Worm (Caenorhabditis elegans) whole organism, young adult: Measurements from ENCODE around the gene dos-2.

ENCODE experiments used
- B0261.1 ChIP-seq: sonication (generic microtip); optimal IDR thresholded peaks from 2 replicates; lab custom pipeline; 2016; ENCODE audit warnings: mild to moderate bottlenecking, missing genetic modification characterization, moderate library complexity, missing compliant biosample characterization
- C17E4.6 ChIP-seq: fragments of 200-800 bp; sonication (Bioruptor generic); IDR thresholded peaks from 2 replicates; pipeline ENCODE4 v1.3.6; 2022; ENCODE audit warnings: missing genetic modification reagents, missing genetic modification characterization, missing compliant biosample characterization
- F23B12.7 ChIP-seq: sonication (generic microtip); optimal IDR thresholded peaks from 2 replicates; lab custom pipeline; 2017; ENCODE audit warnings: missing genetic modification characterization, mild to moderate bottlenecking, missing compliant biosample characterization, antibody characterized with exemption, moderate library complexity; ENCODE audit not compliant: insufficient read depth
- F37B4.10 ChIP-seq: fragments of 200-800 bp; sonication (Bioruptor generic); IDR thresholded peaks from 2 replicates; pipeline ENCODE4 v1.3.6; 2022; ENCODE audit warnings: missing genetic modification characterization, missing compliant biosample characterization
- F39B2.1 ChIP-seq: fragments of 200-800 bp; sonication (Bioruptor generic); IDR thresholded peaks from 2 replicates; pipeline ENCODE4 v1.3.6; 2022; ENCODE audit warnings: missing genetic modification reagents, missing genetic modification characterization, missing compliant biosample characterization
- Y53F4B.3 ChIP-seq: fragments of 200-800 bp; sonication (Bioruptor generic); IDR thresholded peaks from 2 replicates; pipeline ENCODE4 v1.3.6; 2022; ENCODE audit warnings: missing genetic modification reagents, missing genetic modification characterization, missing compliant biosample characterization
- Y79H2A.3 ChIP-seq: fragments of 200-800 bp; sonication (Bioruptor generic); conservative IDR thresholded peaks from 2 replicates; pipeline ENCODE4 v1.3.6; 2022; ENCODE audit warnings: missing genetic modification reagents, missing genetic modification characterization, missing compliant biosample characterization
- Y95B8A.8 ChIP-seq: fragments of 200-800 bp; sonication (Bioruptor generic); IDR thresholded peaks from 2 replicates; pipeline ENCODE4 v1.3.6; 2022; ENCODE audit warnings: missing genetic modification reagents, missing genetic modification characterization, missing compliant biosample characterization
- ama-1 ChIP-seq, 3 experiments: fragments of 150-350 bp in 1 of 3; sonication (generic microtip) in 2 of 3; optimal IDR thresholded peaks; 2 replicates each; lab custom pipeline; 2014 to 2018; ENCODE audit warnings: missing biosample characterization in 2 of 3, missing genetic modification characterization in 2 of 3, missing genetic modification reagents in 2 of 3
- athp-1 ChIP-seq: sonication (generic microtip); optimal IDR thresholded peaks from 2 replicates; lab custom pipeline; 2017; ENCODE audit warnings: mild to moderate bottlenecking, missing genetic modification characterization, missing compliant biosample characterization
- attf-3 ChIP-seq: fragments of 200-800 bp; sonication (Bioruptor generic); conservative IDR thresholded peaks from 2 replicates; pipeline ENCODE4 v1.3.6; 2022; ENCODE audit warnings: missing genetic modification reagents, missing genetic modification characterization, missing compliant biosample characterization
- attf-6 ChIP-seq: fragments of 200-800 bp; sonication (Bioruptor generic); IDR thresholded peaks from 2 replicates; pipeline ENCODE4 v1.3.6; 2022; ENCODE audit warnings: missing genetic modification reagents, missing genetic modification characterization, missing compliant biosample characterization
- bed-1 ChIP-seq: fragments of 200-800 bp; sonication (Bioruptor generic); IDR thresholded peaks from 2 replicates; pipeline ENCODE4 v1.3.6; 2022; ENCODE audit warnings: missing genetic modification reagents, missing genetic modification characterization, missing compliant biosample characterization
- cebp-1 ChIP-seq, 2 experiments: fragments of 200-800 bp in 1 of 2; sonication (Bioruptor generic) in 1 of 2; sonication (generic microtip) in 1 of 2; IDR thresholded peaks in 1 of 2; optimal IDR thresholded peaks in 1 of 2; 2 replicates each; pipeline versions ENCODE4 v1.3.6 to Lab custom; 2017 to 2022; ENCODE audit warnings: missing compliant biosample characterization in 2 of 2, missing genetic modification characterization in 2 of 2, mild to moderate bottlenecking in 1 of 2, missing genetic modification reagents in 1 of 2, moderate library complexity in 1 of 2
- cebp-2 ChIP-seq: fragments of 200-800 bp; sonication (Bioruptor generic); IDR thresholded peaks from 2 replicates; pipeline ENCODE4 v1.3.6; 2022; ENCODE audit warnings: missing genetic modification characterization, missing compliant biosample characterization
- ceh-100 ChIP-seq: fragments of 200-800 bp; sonication (Bioruptor generic); IDR thresholded peaks from 2 replicates; pipeline ENCODE4 v1.3.6; 2022; ENCODE audit warnings: missing genetic modification reagents, missing genetic modification characterization, missing compliant biosample characterization
- ceh-40 ChIP-seq: fragments of 200-800 bp; sonication (Bioruptor generic); IDR thresholded peaks from 2 replicates; pipeline ENCODE4 v1.3.6; 2022; ENCODE audit warnings: missing genetic modification characterization, missing compliant biosample characterization
- ceh-58 ChIP-seq: fragments of 200-800 bp; sonication (Bioruptor generic); IDR thresholded peaks from 2 replicates; pipeline ENCODE4 v1.3.6; 2022; ENCODE audit warnings: missing genetic modification characterization, missing compliant biosample characterization
- ceh-91 ChIP-seq: fragments of 200-800 bp; sonication (Bioruptor generic); IDR thresholded peaks from 2 replicates; pipeline ENCODE4 v1.3.6; 2022; ENCODE audit warnings: missing genetic modification reagents, missing genetic modification characterization, missing compliant biosample characterization
- dox-1 ChIP-seq: fragments of 200-800 bp; sonication (Bioruptor generic); IDR thresholded peaks from 2 replicates; pipeline ENCODE4 v1.3.6; 2022; ENCODE audit warnings: missing genetic modification reagents, missing genetic modification characterization, missing compliant biosample characterization
- dpff-1 ChIP-seq: sonication (generic microtip); optimal IDR thresholded peaks from 2 replicates; lab custom pipeline; 2017; ENCODE audit warnings: mild to moderate bottlenecking, missing genetic modification characterization, missing compliant biosample characterization
- dpl-1 ChIP-seq: fragments of 150-350 bp; optimal IDR thresholded peaks from 2 replicates; lab custom pipeline; 2014; ENCODE audit warnings: missing biosample characterization, missing genetic modification reagents, missing genetic modification characterization
- egl-18 ChIP-seq: fragments of 200-800 bp; sonication (Bioruptor generic); IDR thresholded peaks from 2 replicates; pipeline ENCODE4 v1.3.6; 2022; ENCODE audit warnings: missing genetic modification reagents, missing genetic modification characterization, missing compliant biosample characterization
- ekl-4 ChIP-seq: fragments of 200-800 bp; sonication (Bioruptor generic); IDR thresholded peaks from 2 replicates; pipeline ENCODE4 v1.3.6; 2022; ENCODE audit warnings: missing genetic modification reagents, missing genetic modification characterization, missing compliant biosample characterization
- gei-17 ChIP-seq: fragments of 200-800 bp; sonication (Bioruptor generic); optimal IDR thresholded peaks from 2 replicates; lab custom pipeline; 2018; ENCODE audit warnings: mild to moderate bottlenecking, missing genetic modification characterization, missing compliant biosample characterization
- hmg-1.2 ChIP-seq: fragments of 200-800 bp; sonication (Bioruptor generic); IDR thresholded peaks from 2 replicates; pipeline ENCODE4 v1.3.6; 2022; ENCODE audit warnings: missing genetic modification reagents, missing genetic modification characterization, missing compliant biosample characterization
- let-526 ChIP-seq: fragments of 200-800 bp; sonication (Bioruptor generic); IDR thresholded peaks from 2 replicates; pipeline ENCODE4 v1.3.6; 2022; ENCODE audit warnings: missing genetic modification reagents, missing genetic modification characterization, missing compliant biosample characterization
- lin-26 ChIP-seq: fragments of 200-800 bp; sonication (Bioruptor generic); IDR thresholded peaks from 2 replicates; pipeline ENCODE4 v1.3.6; 2022; ENCODE audit warnings: missing genetic modification reagents, missing genetic modification characterization, missing compliant biosample characterization
- lsl-1 ChIP-seq: fragments of 200-800 bp; sonication (Bioruptor generic); optimal IDR thresholded peaks from 2 replicates; lab custom pipeline; 2018; ENCODE audit warnings: mild to moderate bottlenecking, missing genetic modification characterization, moderate library complexity, missing compliant biosample characterization
- madf-3 ChIP-seq: fragments of 200-800 bp; sonication (Bioruptor generic); IDR thresholded peaks from 2 replicates; pipeline ENCODE4 v1.3.6; 2022; ENCODE audit warnings: missing genetic modification reagents, missing genetic modification characterization, missing compliant biosample characterization
- mcd-1 ChIP-seq: fragments of 200-800 bp; sonication (Bioruptor generic); IDR thresholded peaks from 2 replicates; pipeline ENCODE4 v1.3.6; 2022; ENCODE audit warnings: missing genetic modification reagents, missing genetic modification characterization, missing compliant biosample characterization
- nfya-2 ChIP-seq: fragments of 200-800 bp; sonication (Bioruptor generic); IDR thresholded peaks from 2 replicates; pipeline ENCODE4 v1.3.6; 2022; ENCODE audit warnings: missing genetic modification reagents, missing genetic modification characterization, missing compliant biosample characterization
- nfyb-1 ChIP-seq: fragments of 200-800 bp; sonication (Bioruptor generic); IDR thresholded peaks from 2 replicates; pipeline ENCODE4 v1.3.6; 2022; ENCODE audit warnings: missing genetic modification reagents, missing genetic modification characterization, missing compliant biosample characterization
- nhr-27 ChIP-seq: fragments of 200-800 bp; sonication (Bioruptor generic); optimal IDR thresholded peaks from 2 replicates; lab custom pipeline; 2018; ENCODE audit warnings: mild to moderate bottlenecking, missing genetic modification characterization, moderate library complexity, missing compliant biosample characterization
- nhr-90 ChIP-seq: sonication (generic microtip); optimal IDR thresholded peaks from 2 replicates; lab custom pipeline; 2016; ENCODE audit warnings: missing genotype, mild to moderate bottlenecking, missing genetic modification characterization, missing compliant biosample characterization
- pbrm-1 ChIP-seq: fragments of 200-800 bp; sonication (Bioruptor generic); IDR thresholded peaks from 2 replicates; pipeline ENCODE4 v1.3.6; 2022; ENCODE audit warnings: missing genetic modification reagents, missing genetic modification characterization, missing compliant biosample characterization
- snpc-1.1 ChIP-seq: sonication (generic microtip); optimal IDR thresholded peaks from 2 replicates; lab custom pipeline; 2017; ENCODE audit warnings: missing genetic modification characterization, mild to moderate bottlenecking, missing compliant biosample characterization, antibody characterized with exemption, moderate library complexity, missing genotype, missing genetic modification reagents; ENCODE audit not compliant: insufficient read depth
- snpc-1.3 ChIP-seq: sonication (generic microtip); optimal IDR thresholded peaks from 2 replicates; lab custom pipeline; 2017; ENCODE audit warnings: missing genetic modification characterization, mild to moderate bottlenecking, missing compliant biosample characterization, antibody characterized with exemption, moderate library complexity, missing genotype, missing genetic modification reagents; ENCODE audit not compliant: insufficient read depth
- snpc-3.4 ChIP-seq: sonication (generic microtip); optimal IDR thresholded peaks from 2 replicates; lab custom pipeline; 2017; ENCODE audit warnings: missing genetic modification characterization, mild to moderate bottlenecking, missing compliant biosample characterization, antibody characterized with exemption, moderate library complexity, missing genotype, missing genetic modification reagents
- somi-1 ChIP-seq: fragments of 200-800 bp; sonication (Bioruptor generic); optimal IDR thresholded peaks from 2 replicates; lab custom pipeline; 2018; ENCODE audit warnings: mild to moderate bottlenecking, missing genetic modification characterization, missing compliant biosample characterization
- tlf-1 ChIP-seq: fragments of 200-800 bp; sonication (Bioruptor generic); optimal IDR thresholded peaks from 2 replicates; lab custom pipeline; 2018; ENCODE audit warnings: mild to moderate bottlenecking, missing genetic modification characterization, missing compliant biosample characterization
- unc-130 ChIP-seq: sonication (generic microtip); optimal IDR thresholded peaks from 2 replicates; lab custom pipeline; 2016; ENCODE audit warnings: missing genetic modification reagents, missing genetic modification characterization, missing compliant biosample characterization
- unc-62 ChIP-seq: fragments of 150-350 bp; optimal IDR thresholded peaks from 2 replicates; lab custom pipeline; 2014; ENCODE audit warnings: missing biosample characterization, missing genetic modification reagents, missing genetic modification characterization
- xnd-1 ChIP-seq: sonication (generic microtip); optimal IDR thresholded peaks from 2 replicates; lab custom pipeline; 2016; ENCODE audit warnings: missing genotype, missing genetic modification reagents, missing genetic modification characterization, missing compliant biosample characterization
- ztf-6 ChIP-seq: fragments of 200-800 bp; sonication (Bioruptor generic); IDR thresholded peaks from 2 replicates; pipeline ENCODE4 v1.3.6; 2022; ENCODE audit warnings: missing genetic modification reagents, missing genetic modification characterization, missing compliant biosample characterization

dos-2 gene

DNA sequence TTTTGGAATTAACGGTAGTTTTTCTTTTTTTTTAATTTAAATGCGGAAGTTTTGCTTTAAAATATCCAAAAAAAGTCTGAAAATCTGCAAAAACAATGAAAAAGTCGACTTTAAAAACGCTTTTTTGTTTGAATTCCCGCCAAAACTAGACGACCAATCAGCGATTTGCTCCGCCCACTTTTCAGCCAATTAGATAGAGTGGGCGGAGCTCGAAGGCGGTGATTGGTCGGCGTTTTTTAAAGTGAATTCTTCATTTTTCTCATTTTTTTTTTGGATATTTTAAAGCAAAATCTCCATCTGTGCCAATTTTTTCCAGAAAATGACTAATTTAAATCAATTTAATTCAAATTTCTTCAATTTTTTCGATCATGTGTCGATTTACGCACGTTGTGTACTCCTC lies 44.8 kb upstream of the dos-2 start:
- TF ChIP-seq nfya-2 (GFP tag; lab: Robert Waterston, UW) = 0 out of 2 replicates have a peak, but pooled peaks have one; percentile 67
- no peak for TF ChIP-seq gei-17
- TF ChIP-seq xnd-1 (tag; lab: Kevin White, UChicago) = no peak
- TF ChIP-seq nfyb-1 = peak; percentile 79
- TF ChIP-seq Y95B8A.8 (GFP tag; lab: Robert Waterston, UW) = no peak

DNA sequence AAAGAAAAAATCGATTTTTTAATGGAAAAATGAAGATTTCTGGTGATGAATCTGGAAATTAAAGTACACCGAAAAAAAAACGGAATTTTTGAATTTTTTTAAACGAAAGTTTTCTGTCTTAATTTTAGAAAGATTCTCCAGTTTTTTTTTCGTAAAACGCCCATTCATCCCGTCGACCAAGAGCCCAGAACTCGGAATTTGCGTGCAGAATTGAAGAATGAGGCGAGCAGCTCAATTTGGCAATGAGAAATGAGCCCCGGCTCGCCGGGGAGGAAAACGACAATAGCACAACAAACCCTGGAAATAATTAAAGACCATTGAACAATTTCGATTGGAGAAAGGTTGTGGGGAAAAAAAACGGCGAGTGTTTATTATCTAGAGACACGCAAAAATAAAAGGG lies 44.2 kb upstream of the dos-2 start:
- TF ChIP-seq athp-1 (tag; lab: Kevin White, UChicago) (no peak), lin-26 (GFP tag; lab: Robert Waterston, UW) (peak; percentile 43; the same call in 1 of the 2 replicates), cebp-2 (GFP tag; lab: Robert Waterston, UW) (no peak), unc-62 (GFP tag; lab: Kevin White, UChicago) (no peak), dpl-1 (GFP tag; lab: Kevin White, UChicago) (no peak), Y79H2A.3 (GFP tag; lab: Robert Waterston, UW) (no peak), cebp-1 (GFP tag; IDR thresholded peaks at IDR 0.05; lab: Robert Waterston, UW) (no peak), cebp-1 (tag; optimal IDR thresholded peaks at IDR 0.05; lab: Kevin White, UChicago) (peak; percentile 11), attf-6 (GFP tag; lab: Robert Waterston, UW) (peak; percentile 74), ceh-100 (GFP tag; lab: Robert Waterston, UW) (0 out of 2 replicates have a peak, but pooled peaks have one; percentile 23), egl-18 (no peak), Y53F4B.3 (GFP tag; lab: Robert Waterston, UW) (no peak), F39B2.1 (peak; percentile 78; the same call in 1 of the 2 replicates), snpc-3.4 (tag; lab: Kevin White, UChicago) (peak; percentile 67), ekl-4 (GFP tag; lab: Robert Waterston, UW) (peak; percentile 86), nhr-27 (tag; lab: Kevin White, UChicago) (no peak), ceh-91 (no peak), ceh-58 (0 out of 2 replicates have a peak, but pooled peaks have one; percentile 59), ceh-40 (GFP tag; lab: Robert Waterston, UW) (0 out of 2 replicates have a peak, but pooled peaks have one; percentile 15), tlf-1 (GFP tag; lab: Kevin White, UChicago) (peak; percentile 18), F37B4.10 (no peak), snpc-1.1 (tag; lab: Kevin White, UChicago) (peak; percentile 2), dpff-1 (tag; lab: Kevin White, UChicago) (no peak), bed-1 (0 out of 2 replicates have a peak, but pooled peaks have one; percentile 72), hmg-1.2 (no peak), mcd-1 (GFP tag; lab: Robert Waterston, UW) (no peak), snpc-1.3 (no peak), somi-1 (GFP tag; lab: Kevin White, UChicago) (no peak), let-526 (no peak), lsl-1 (GFP tag; lab: Kevin White, UChicago) (peak; percentile 29), C17E4.6 (GFP tag; lab: Robert Waterston, UW) (no peak), unc-130 (GFP tag; lab: Kevin White, UChicago) (peak; percentile 54), attf-3 (GFP tag; lab: Robert Waterston, UW) (no peak), B0261.1 (no peak), dox-1 (GFP tag; lab: Robert Waterston, UW) (no peak), ztf-6 (GFP tag; lab: Robert Waterston, UW) (no peak), xnd-1 (tag; lab: Kevin White, UChicago) (peak; percentile 51), F23B12.7 (tag; lab: Kevin White, UChicago) (no peak), madf-3 (0 out of 2 replicates have a peak, but pooled peaks have one; percentile 52), ama-1 (optimal IDR thresholded peaks at IDR 0.05; lab: Kevin White, UChicago) (no peak), ama-1 (GFP tag; optimal IDR thresholded peaks at IDR 0.05; lab: Kevin White, UChicago) (peak in 1 of 2 experiments; percentile 61), nhr-90 (no peak), pbrm-1 (GFP tag; lab: Robert Waterston, UW) (0 out of 2 replicates have a peak, but pooled peaks have one; percentile 26)
